Worm (Caenorhabditis elegans) whole organism, dauer: ENCODE measurements around the gene col-99.

Experiments
- unc-62 ChIP-seq: sonication (generic microtip); optimal IDR thresholded peaks from 2 replicates; lab custom pipeline; 2017; ENCODE audit warnings: missing biosample characterization, missing genetic modification reagents, missing genetic modification characterization

Gene col-99

DNA sequence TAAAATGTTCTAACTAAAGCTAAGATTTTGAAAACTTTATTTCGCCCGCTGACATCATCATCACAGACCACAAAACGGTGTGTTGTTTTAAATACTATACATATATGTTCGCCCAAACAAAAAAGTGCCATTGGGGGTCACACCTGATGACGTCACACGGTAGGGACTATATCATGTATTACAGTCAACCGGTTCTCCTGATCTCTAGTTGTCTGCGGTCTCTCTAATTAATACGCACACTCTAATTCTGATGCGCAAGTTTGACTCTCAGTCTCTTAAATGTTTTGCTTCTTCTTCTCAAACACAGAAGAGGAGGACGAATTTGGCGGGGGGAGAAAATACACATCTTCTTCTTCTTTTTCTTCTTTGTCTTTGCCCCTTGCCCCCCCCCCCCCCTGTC is 44.9 kb downstream of the col-99 start:
- no peak for TF ChIP-seq unc-62 (GFP tag; lab: Kevin White, UChicago)

DNA sequence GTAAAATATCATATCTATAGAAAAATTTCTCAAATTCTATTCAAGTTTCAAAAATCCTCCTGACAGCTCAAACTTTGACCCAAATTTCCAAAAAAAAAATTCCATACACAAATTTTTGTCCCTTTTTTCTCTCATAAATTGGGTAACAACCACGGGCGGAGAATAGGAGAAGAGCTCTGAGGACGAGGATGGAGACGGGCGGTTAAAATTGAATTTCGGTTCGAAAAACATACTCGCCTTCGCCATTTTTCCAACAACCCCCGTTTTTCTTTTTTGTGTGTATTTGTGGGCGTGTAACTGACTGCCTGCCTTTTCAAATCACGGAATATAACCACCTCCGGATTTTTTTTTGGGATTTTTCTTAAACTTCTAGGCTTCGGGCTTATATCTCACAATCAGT is 50.0 kb downstream of the col-99 start:
- TF ChIP-seq unc-62 (GFP tag; lab: Kevin White, UChicago), result no peak

DNA sequence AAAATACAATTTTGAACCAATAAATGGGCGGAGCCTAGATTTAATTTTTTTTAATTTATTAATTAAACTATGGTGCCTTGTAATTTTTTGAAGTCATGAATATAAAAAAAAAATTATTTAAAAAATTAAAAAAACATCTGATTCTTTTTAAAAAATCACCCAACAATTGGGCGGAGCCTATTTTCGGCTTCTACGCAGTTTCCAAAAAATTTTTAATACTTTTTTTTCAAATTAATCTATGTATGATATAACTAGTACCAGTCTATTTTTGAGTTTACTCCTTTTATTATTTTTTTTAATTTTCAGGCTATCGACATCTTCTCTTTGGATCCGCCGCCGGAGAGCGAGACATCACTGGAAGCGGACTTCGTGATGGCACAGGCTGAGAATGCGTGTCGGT is 56.0 kb downstream of the col-99 start, which contains the start of gene tpa-1:
Gene tpa-1, plus strand, starts transcription at position 301 of the 400 bp plus-strand sequence.
- TF ChIP-seq unc-62 (GFP tag; lab: Kevin White, UChicago), result no peak

DNA sequence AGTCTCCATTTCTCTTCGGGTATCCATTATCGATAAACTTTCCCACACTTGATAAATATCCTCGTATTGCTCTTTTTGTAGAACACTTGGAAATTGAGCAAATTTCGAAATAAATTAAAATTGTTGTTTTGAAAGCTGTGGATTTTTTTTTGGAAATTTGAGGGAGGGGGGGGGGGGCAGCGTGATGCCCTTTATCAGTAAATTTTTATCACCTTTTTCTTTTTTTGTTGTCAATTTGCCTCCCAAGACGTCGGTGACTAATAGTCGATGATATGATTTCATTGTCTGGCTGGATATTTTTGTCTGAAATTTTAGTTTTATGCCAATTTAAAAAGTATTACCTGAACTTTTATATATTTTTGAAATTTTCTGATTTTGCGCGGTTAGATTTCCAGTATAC is 57.7 kb downstream of the col-99 start, which contains the start of gene scl-23:
Gene scl-23, minus strand, starts transcription at position 101 of the 400 bp plus-strand sequence.
- TF ChIP-seq unc-62 (GFP tag; lab: Kevin White, UChicago), result no peak
